Worm (Caenorhabditis elegans): Measurements from ENCODE around the gene pph-6.

The pph-6 gene

DNA sequence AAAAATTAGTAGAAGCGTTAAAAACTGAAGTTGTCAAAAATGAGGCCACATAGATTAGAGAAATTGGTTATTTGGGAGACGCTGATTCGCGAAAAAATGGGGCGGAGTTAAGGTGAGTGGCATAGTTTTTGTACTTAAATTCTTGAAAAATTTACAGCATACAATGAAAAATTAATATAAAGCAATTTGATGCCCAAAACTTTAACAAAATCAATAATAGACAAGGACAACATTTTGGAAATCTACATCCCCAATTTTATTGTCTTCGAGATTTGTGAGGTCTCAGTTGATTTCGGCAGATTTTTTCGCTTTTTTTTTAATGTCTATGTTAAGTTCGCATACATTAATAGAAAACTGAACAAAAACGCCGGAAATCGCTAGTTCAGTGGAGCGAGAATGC lies 14.7 kb downstream of the pph-6 start:
- no peak for TF ChIP-seq ztf-22 (GFP tag; optimal IDR thresholded peaks at IDR 0.05)
- TF ChIP-seq C17E4.6 (GFP tag; IDR thresholded peaks at IDR 0.05), result no peak
- TF ChIP-seq Y79H2A.3 (GFP tag; conservative IDR thresholded peaks at IDR 0.05), result no peak
- TF ChIP-seq mcd-1 (GFP tag; IDR thresholded peaks at IDR 0.05), result no peak
- 0 out of 2 replicates have a peak, but pooled peaks have one; percentile 8 for TF ChIP-seq bed-2 (GFP tag; IDR thresholded peaks at IDR 0.05)
- peak; percentile 86 for TF ChIP-seq ceh-100 (GFP tag; IDR thresholded peaks at IDR 0.05)
- peak; percentile 5 for TF ChIP-seq ccch-3 (GFP tag; optimal IDR thresholded peaks at IDR 0.05)
- TF ChIP-seq unc-130 (GFP tag; optimal IDR thresholded peaks at IDR 0.05), result peak; percentile 7

DNA sequence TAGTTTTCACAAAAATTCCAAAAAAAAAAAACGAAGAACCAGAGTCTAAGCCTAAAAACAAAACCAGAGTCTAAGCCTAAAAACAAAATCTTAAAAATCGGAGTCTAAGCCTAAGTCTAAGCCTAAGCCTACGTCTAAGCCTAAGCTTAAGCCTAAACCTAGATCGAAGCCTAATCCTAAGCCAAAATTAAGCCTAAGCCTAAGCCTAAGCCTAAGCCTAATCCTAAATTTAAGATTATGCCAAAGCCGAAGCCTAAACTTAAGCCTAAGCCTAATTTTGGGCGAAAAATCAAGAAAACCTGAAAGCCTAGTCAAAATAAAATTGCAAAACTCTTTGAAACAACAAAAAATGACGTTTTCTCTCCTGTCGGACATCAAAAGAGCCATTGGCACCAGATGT lies 15.9 kb downstream of the pph-6 start:
- TF ChIP-seq dpff-1 (tag; optimal IDR thresholded peaks at IDR 0.05) (no peak), F23B12.7 (tag; optimal IDR thresholded peaks at IDR 0.05; ENCODE audit: insufficient read depth) (no peak), C06A6.2 (GFP tag; conservative IDR thresholded peaks at IDR 0.05) (no peak), let-607 (tag; optimal IDR thresholded peaks at IDR 0.05) (no peak), rpc-1 (optimal IDR thresholded peaks at IDR 0.05) (no peak), rpc-1 (tag; optimal IDR thresholded peaks at IDR 0.05) (no peak)

DNA sequence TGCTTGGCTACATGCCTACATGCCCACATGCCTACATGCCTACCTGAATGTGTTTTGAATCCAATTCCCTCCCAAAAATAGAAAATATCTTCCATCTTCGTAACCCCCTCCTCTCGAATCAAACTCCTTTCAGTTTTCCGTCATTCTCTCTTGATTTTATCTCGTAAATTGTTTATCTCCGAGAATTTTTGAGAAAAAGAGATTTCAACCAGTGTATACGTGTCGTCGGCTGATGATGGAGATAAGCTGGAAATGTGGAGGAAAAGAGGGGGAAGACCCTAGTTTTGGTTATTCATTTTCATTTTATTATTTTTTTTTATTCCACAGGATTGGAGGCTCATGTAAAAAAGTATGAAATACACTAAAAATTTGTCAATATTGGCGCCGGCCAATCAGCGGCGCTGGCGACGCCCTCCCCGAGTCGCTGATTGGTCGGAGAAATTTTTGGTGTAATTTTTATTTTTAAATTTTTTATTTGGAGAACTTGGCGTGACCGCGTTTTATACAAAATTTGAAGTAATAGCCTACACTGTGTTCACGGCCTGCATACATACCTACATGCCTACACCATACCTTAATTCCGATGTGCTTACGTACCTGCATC lies 17.4 kb downstream of the pph-6 start:
- TF ChIP-seq chd-7 (tag; optimal IDR thresholded peaks at IDR 0.05) (no peak), madf-6 (GFP tag; IDR thresholded peaks at IDR 0.05) (no peak), egl-18 (GFP tag; IDR thresholded peaks at IDR 0.05) (no peak), F57A8.1 (GFP tag; optimal IDR thresholded peaks at IDR 0.05) (no peak), Y95B8A.8 (GFP tag; IDR thresholded peaks at IDR 0.05) (no peak), hsf-1 (GFP tag; IDR thresholded peaks at IDR 0.05) (no peak), nfyb-1 (GFP tag; IDR thresholded peaks at IDR 0.05) (0 out of 2 replicates have a peak, but pooled peaks have one; percentile 35)

DNA sequence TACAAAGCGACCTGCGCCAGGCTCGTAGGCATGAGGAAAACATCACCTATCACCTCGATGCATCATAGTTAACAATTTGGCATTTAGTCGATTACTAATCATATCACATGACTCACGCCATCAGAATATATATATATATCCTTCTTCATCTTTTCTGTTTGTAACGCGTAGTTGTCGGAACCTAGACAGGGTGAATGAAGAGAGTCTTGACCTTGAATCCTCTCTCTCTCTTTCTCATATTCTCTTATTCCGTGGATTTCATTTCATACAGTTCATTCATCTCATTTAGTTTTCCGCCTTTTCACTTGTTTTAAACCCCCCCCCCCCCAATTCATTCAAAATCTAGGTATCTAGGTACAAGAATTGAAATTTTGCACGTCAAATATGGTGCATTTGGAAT lies 18.7 kb downstream of the pph-6 start:
- no peak for TF ChIP-seq nhr-90 (tag; optimal IDR thresholded peaks at IDR 0.05)

ce11 chrIII:3480950-3481349 lies 19.4 kb downstream of the pph-6 start:
- no peak for TF ChIP-seq Y53G8AR.9 (GFP tag; conservative IDR thresholded peaks at IDR 0.05)
- TF ChIP-seq hlh-12 (tag; optimal IDR thresholded peaks at IDR 0.05), result no peak
- no peak for TF ChIP-seq egl-44 (GFP tag; IDR thresholded peaks at IDR 0.05)
- TF ChIP-seq nhr-27 (tag; optimal IDR thresholded peaks at IDR 0.05), result no peak
- no peak for TF ChIP-seq ekl-4 (GFP tag; IDR thresholded peaks at IDR 0.05)
- TF ChIP-seq B0019.2 (GFP tag; conservative IDR thresholded peaks at IDR 0.05), result no peak
- TF ChIP-seq nhr-120 (GFP tag; IDR thresholded peaks at IDR 0.05), result no peak
- no peak for TF ChIP-seq nfyb-1 (GFP tag; IDR thresholded peaks at IDR 0.05)
- TF ChIP-seq F23B12.7 (tag; optimal IDR thresholded peaks at IDR 0.05; ENCODE audit: insufficient read depth), result no peak
- TF ChIP-seq zfh-2 (GFP tag; conservative IDR thresholded peaks at IDR 0.05), result no peak
- no peak for TF ChIP-seq hlh-26 (GFP tag; conservative IDR thresholded peaks at IDR 0.05)

- TF ChIP-seq ceh-40 (GFP tag; IDR thresholded peaks at IDR 0.05) (no peak), snpc-1.3 (tag; optimal IDR thresholded peaks at IDR 0.05; ENCODE audit: insufficient read depth) (no peak), attf-3 (GFP tag; conservative IDR thresholded peaks at IDR 0.05) (no peak)
Observed at ce11 chrIII:3482291-3482690, 20.8 kb downstream of the pph-6 start, which contains the start of gene C34C12.6. TSS of gene C34C12.6 (plus strand) at chrIII:3482591.

Data from whole organism, young adult.